Comparison of ENCODE assay signal across 2 worm cellular contexts in the genomic region with DNA sequence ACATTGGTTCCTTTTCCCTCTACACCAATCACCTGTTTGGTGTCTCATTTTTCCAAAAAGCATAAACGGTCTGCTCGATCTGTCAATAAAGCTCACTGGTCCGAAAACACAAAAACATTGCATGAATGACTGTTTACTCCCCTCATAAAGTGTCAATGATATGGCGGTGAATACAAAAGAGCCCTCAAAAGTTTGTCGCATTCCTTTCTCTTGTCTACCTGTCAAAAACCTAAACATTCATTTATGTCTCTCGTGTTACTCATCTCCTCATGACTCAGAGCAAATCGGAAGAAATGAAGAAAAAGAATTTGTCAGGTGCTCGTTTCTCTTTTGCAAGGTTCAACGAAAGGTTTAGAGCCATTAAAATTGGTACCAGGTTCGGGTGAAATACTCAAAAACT.
TF ChIP-seq lines count a peak whose summit lies in the region.

No protein-coding gene starts in this region.

TF ChIP-seq in whole organism, L3 larva, 47 proteins besides CTCF, POLR2A, EP300 and RAD21:
- TF ChIP-seq pha-4 (tag; optimal IDR thresholded peaks at IDR 0.05; lab: Kevin White, UChicago) (peak; percentile 67), mdl-1 (tag; optimal IDR thresholded peaks at IDR 0.05; lab: Kevin White, UChicago) (no peak)

TF ChIP-seq in whole organism, L4 larva, 104 proteins besides CTCF, POLR2A, EP300 and RAD21:
- TF ChIP-seq pha-4 (GFP tag; IDR thresholded peaks at IDR 0.05; lab: Robert Waterston, UW) (no peak), pha-4 (tag; optimal IDR thresholded peaks at IDR 0.05; lab: Kevin White, UChicago) (peak; percentile 12), nhr-6 (tag; optimal IDR thresholded peaks at IDR 0.05; lab: Kevin White, UChicago) (peak; percentile 94), daf-16 (GFP tag; optimal IDR thresholded peaks at IDR 0.05; lab: Kevin White, UChicago) (no peak), daf-16 (tag; optimal IDR thresholded peaks at IDR 0.05; lab: Kevin White, UChicago) (no peak), ceh-62 (tag; optimal IDR thresholded peaks at IDR 0.05; lab: Kevin White, UChicago) (no peak), rbr-2 (tag; optimal IDR thresholded peaks at IDR 0.05; lab: Kevin White, UChicago) (no peak), arid-1 (GFP tag; conservative IDR thresholded peaks at IDR 0.05; lab: Robert Waterston, UW) (no peak), hlh-30 (tag; optimal IDR thresholded peaks at IDR 0.05; lab: Kevin White, UChicago; ENCODE audit: insufficient read depth) (peak; percentile 18), ztf-11 (tag; optimal IDR thresholded peaks at IDR 0.05; lab: Kevin White, UChicago) (no peak), lim-7 (GFP tag; IDR thresholded peaks at IDR 0.05; lab: Robert Waterston, UW) (no peak), zfp-2 (tag; optimal IDR thresholded peaks at IDR 0.05; lab: Kevin White, UChicago) (no peak), nhr-48 (tag; optimal IDR thresholded peaks at IDR 0.05; lab: Kevin White, UChicago) (no peak)
